Worm (Caenorhabditis elegans): Measurements from ENCODE around the gene ZK1248.17.

DNA sequence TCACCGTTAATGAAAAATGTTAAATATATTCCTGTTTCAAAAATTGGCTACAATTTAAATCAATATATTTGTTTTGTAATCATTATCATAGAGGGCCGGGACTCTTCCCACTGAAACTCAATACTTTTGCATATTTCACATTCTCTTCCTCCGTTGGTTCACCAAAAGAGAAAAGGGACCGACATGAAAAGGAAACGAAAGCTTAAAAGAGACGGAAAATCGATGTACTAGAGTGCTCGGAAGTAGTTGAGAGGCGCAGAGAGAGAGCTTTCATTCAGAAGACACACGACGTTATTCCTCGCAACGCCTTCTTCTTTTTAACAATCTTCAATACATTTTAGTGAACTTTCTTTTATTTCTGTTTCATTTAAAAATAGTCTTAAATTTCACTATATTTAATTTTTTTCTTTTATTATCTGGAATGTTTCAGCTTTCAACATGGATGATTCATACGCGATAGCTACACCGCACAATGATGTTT, 25.0 kb downstream of the ZK1248.17 start, which contains the start of gene ehs-1:
- TF ChIP-seq ama-1 (optimal IDR thresholded peaks at IDR 0.05) (no peak), flt-1 (GFP tag; IDR thresholded peaks at IDR 0.05) (no peak), hmbx-1 (tag; optimal IDR thresholded peaks at IDR 0.05) (no peak), aly-1 (tag; optimal IDR thresholded peaks at IDR 0.05) (no peak), F13C5.2 (tag; optimal IDR thresholded peaks at IDR 0.05) (no peak), tbx-11 (GFP tag; IDR thresholded peaks at IDR 0.05) (no peak)
